Fruit fly (Drosophila melanogaster): Measurements from ENCODE around the gene Taf4.

The Taf4 gene

dm6 chr3L:16157251-16158190, 44.5 kb downstream of the Taf4 start (continued):
- peak; percentile 44 for TF ChIP-seq sisA (GFP tag; IDR thresholded peaks at IDR 0.05)
- TF ChIP-seq row (GFP tag; IDR thresholded peaks at IDR 0.05): peak; percentile 66
- TF ChIP-seq E2f2 (GFP tag; IDR thresholded peaks at IDR 0.05): 0 out of 2 replicates have a peak, but pooled peaks have one; percentile 19
- TF ChIP-seq CG3065 (GFP tag; optimal IDR thresholded peaks at IDR 0.05): peak; percentile 16
- TF ChIP-seq Mad (GFP tag; optimal IDR thresholded peaks at IDR 0.05): peak; percentile 15
- 0 out of 2 replicates have a peak, but pooled peaks have one; percentile 32 for TF ChIP-seq CG11247 (GFP tag; IDR thresholded peaks at IDR 0.05)
- peak; percentile 16 for TF ChIP-seq CG10654 (GFP tag; optimal IDR thresholded peaks at IDR 0.05)
- TF ChIP-seq CHES-1-like (GFP tag; optimal IDR thresholded peaks at IDR 0.05): peak; percentile 23
- TF ChIP-seq Med (GFP tag): peak; percentile 82
- peak; percentile 2 for TF ChIP-seq NK7.1 (GFP tag; optimal IDR thresholded peaks at IDR 0.05)
- TF ChIP-seq CG1647 (GFP tag; optimal IDR thresholded peaks at IDR 0.05): peak; percentile 10
- TF ChIP-seq D (optimal IDR thresholded peaks at IDR 0.05): no peak
- TF ChIP-seq D (GFP tag; optimal IDR thresholded peaks at IDR 0.05): peak; percentile 30
- TF ChIP-seq CG15011 (GFP tag; optimal IDR thresholded peaks at IDR 0.05): peak; percentile 2
- TF ChIP-seq ems (GFP tag; optimal IDR thresholded peaks at IDR 0.05): peak; percentile 28
- peak; percentile 68 for TF ChIP-seq Blimp-1 (GFP tag; optimal IDR thresholded peaks at IDR 0.05)
- TF ChIP-seq bab2 (GFP tag; optimal IDR thresholded peaks at IDR 0.05): no peak

- TF ChIP-seq vnd (GFP tag; IDR thresholded peaks at IDR 0.05; ENCODE audit: partially characterized antibody): peak; percentile 17; the same call in 1 of the 3 replicates
- no peak for TF ChIP-seq p53 (GFP tag; optimal IDR thresholded peaks at IDR 0.05)
- no peak for TF ChIP-seq Oli (tag; optimal IDR thresholded peaks at IDR 0.05)
- no peak for TF ChIP-seq Eip74EF (GFP tag; optimal IDR thresholded peaks at IDR 0.05)
- no peak for TF ChIP-seq pb (GFP tag; optimal IDR thresholded peaks at IDR 0.05)
- TF ChIP-seq YL-1 (GFP tag; optimal IDR thresholded peaks at IDR 0.05): no peak
- TF ChIP-seq Xbp1 (GFP tag; optimal IDR thresholded peaks at IDR 0.05): peak; percentile 9
- no peak for TF ChIP-seq CG7556 (GFP tag; optimal IDR thresholded peaks at IDR 0.05)
- peak; percentile 33; the same call in 1 of the 3 replicates for TF ChIP-seq CG16813 (GFP tag; IDR thresholded peaks at IDR 0.05; ENCODE audit: partially characterized antibody)
- no peak for TF ChIP-seq Doc2 (GFP tag; IDR thresholded peaks at IDR 0.05)
- no peak for TF ChIP-seq CG42726 (GFP tag; IDR thresholded peaks at IDR 0.05; ENCODE audit: partially characterized antibody)
- TF ChIP-seq HLH4C (GFP tag; IDR thresholded peaks at IDR 0.05; ENCODE audit: partially characterized antibody): peak; percentile 78
- TF ChIP-seq Scr (GFP tag; IDR thresholded peaks at IDR 0.05; ENCODE audit: partially characterized antibody): 0 out of 2 replicates have a peak, but pooled peaks have one; percentile 23
- TF ChIP-seq CG2202 (tag; optimal IDR thresholded peaks at IDR 0.05): no peak
- TF ChIP-seq nmo (GFP tag; optimal IDR thresholded peaks at IDR 0.05): no peak
- peak; percentile 58 for TF ChIP-seq nerfin-2 (GFP tag; IDR thresholded peaks at IDR 0.05; ENCODE audit: partially characterized antibody)
- TF ChIP-seq CG34422 (GFP tag; IDR thresholded peaks at IDR 0.05): no peak
- TF ChIP-seq CG8388 (GFP tag; optimal IDR thresholded peaks at IDR 0.05): no peak
- no peak for TF ChIP-seq tin (GFP tag; optimal IDR thresholded peaks at IDR 0.05)
- TF ChIP-seq sna (GFP tag; IDR thresholded peaks at IDR 0.05; ENCODE audit: partially characterized antibody): peak; percentile 43; the same call in 1 of the 2 replicates
- peak; percentile 52 for TF ChIP-seq CG10543 (GFP tag; optimal IDR thresholded peaks at IDR 0.05)
- TF ChIP-seq sd (tag; optimal IDR thresholded peaks at IDR 0.05): no peak
- 0 out of 2 replicates have a peak, but pooled peaks have one; percentile 29 for TF ChIP-seq HLH3B (GFP tag; IDR thresholded peaks at IDR 0.05)
- TF ChIP-seq CG10431 (GFP tag; optimal IDR thresholded peaks at IDR 0.05): no peak
- TF ChIP-seq CG8290 (GFP tag; optimal IDR thresholded peaks at IDR 0.05): no peak
- peak in 1 of 2 experiments; percentile 33 for TF ChIP-seq CG8290 (tag; optimal IDR thresholded peaks at IDR 0.05)
- no peak for TF ChIP-seq CG7987 (GFP tag; optimal IDR thresholded peaks at IDR 0.05)
- TF ChIP-seq CG6175 (GFP tag; IDR thresholded peaks at IDR 0.05): peak; percentile 30; the same call in 1 of the 3 replicates
- TF ChIP-seq crol (GFP tag; IDR thresholded peaks at IDR 0.05): peak; percentile 87
- peak; percentile 29 for TF ChIP-seq CG13894 (tag; optimal IDR thresholded peaks at IDR 0.05)
- TF ChIP-seq zfh1 (GFP tag; IDR thresholded peaks at IDR 0.05): no peak
Measured at dm6 chr3L:16158322-16158721, 45.3 kb downstream of the Taf4 start.

Measured in whole organism, embryonic.